Fruit fly (Drosophila melanogaster): ENCODE measurements around the gene Spn.
A peak's percentile ranks its signal among the peaks of the same experiment; 100 is the strongest.

Gene Spn

DNA sequence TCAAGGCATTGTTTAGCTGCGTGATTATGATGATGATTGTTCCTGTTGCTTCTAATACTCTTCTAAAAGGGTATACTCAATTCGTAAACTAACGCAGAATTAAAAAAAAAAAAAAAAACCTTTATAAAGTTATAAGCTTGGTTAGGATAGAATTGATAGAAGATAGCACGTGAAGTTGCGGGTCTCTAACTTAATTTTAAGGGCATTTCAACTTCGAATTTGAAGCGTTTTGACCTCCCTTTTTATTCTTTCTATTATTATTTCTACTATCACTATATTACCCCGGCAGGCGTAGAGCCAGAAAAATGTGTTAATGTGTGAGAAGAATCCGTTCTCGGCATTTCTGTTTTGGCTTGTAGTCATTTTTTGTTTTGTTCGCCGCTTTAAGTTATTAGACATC is 24.6 kb upstream of the Spn start (continued):
- TF ChIP-seq ap (GFP tag; IDR thresholded peaks at IDR 0.05) (peak; percentile 23; the same call in 1 of the 2 replicates), Usf (GFP tag; optimal IDR thresholded peaks at IDR 0.05) (peak; percentile 19), Atf6 (GFP tag; IDR thresholded peaks at IDR 0.05) (peak; percentile 45), gce (GFP tag; IDR thresholded peaks at IDR 0.05) (0 out of 3 replicates have a peak, but pooled peaks have one; percentile 52), Gug (GFP tag; IDR thresholded peaks at IDR 0.05) (peak; percentile 40; the same call in 2 of the 4 replicates), CG8944 (GFP tag; optimal IDR thresholded peaks at IDR 0.05) (peak; percentile 48), sc (optimal IDR thresholded peaks at IDR 0.05) (no peak), sc (GFP tag; optimal IDR thresholded peaks at IDR 0.05) (peak; percentile 54), Ptx1 (GFP tag; IDR thresholded peaks at IDR 0.05) (peak; percentile 66), D19A (tag; optimal IDR thresholded peaks at IDR 0.05) (peak; percentile 99), hb (GFP tag; IDR thresholded peaks at IDR 0.05; ENCODE audit: partially characterized antibody) (no peak), scrt (GFP tag; optimal IDR thresholded peaks at IDR 0.05) (peak; percentile 45), CG31224 (GFP tag; IDR thresholded peaks at IDR 0.05) (0 out of 2 replicates have a peak, but pooled peaks have one; percentile 22), CG15601 (tag; optimal IDR thresholded peaks at IDR 0.05) (peak; percentile 80), CG10431 (GFP tag; optimal IDR thresholded peaks at IDR 0.05) (peak; percentile 56), CG5180 (GFP tag; optimal IDR thresholded peaks at IDR 0.05) (peak; percentile 4), CG31365 (tag; optimal IDR thresholded peaks at IDR 0.05) (no peak), CG17359 (tag; optimal IDR thresholded peaks at IDR 0.05) (peak; percentile 76), CG4820 (GFP tag; optimal IDR thresholded peaks at IDR 0.05) (peak; percentile 30), CG33213 (GFP tag; optimal IDR thresholded peaks at IDR 0.05) (peak; percentile 26), Lpt (GFP tag; optimal IDR thresholded peaks at IDR 0.05) (no peak), bowl (GFP tag; IDR thresholded peaks at IDR 0.05) (no peak), so (GFP tag; IDR thresholded peaks at IDR 0.05) (peak; percentile 58; the same call in 1 of the 3 replicates), CG32767 (GFP tag; IDR thresholded peaks at IDR 0.05) (peak; percentile 55; the same call in 1 of the 2 replicates), ken (GFP tag; IDR thresholded peaks at IDR 0.05) (peak; percentile 8; the same call in 1 of the 3 replicates), lbe (GFP tag; optimal IDR thresholded peaks at IDR 0.05) (no peak), Taf1 (GFP tag; IDR thresholded peaks at IDR 0.05) (no peak), CG11456 (GFP tag; IDR thresholded peaks at IDR 0.05) (peak; percentile 54; the same call in 1 of the 3 replicates), dimm (GFP tag; IDR thresholded peaks at IDR 0.05) (peak; percentile 30; the same call in 1 of the 2 replicates), CG10565 (GFP tag; optimal IDR thresholded peaks at IDR 0.05) (no peak), Lim3 (GFP tag; IDR thresholded peaks at IDR 0.05) (no peak), CG12299 (tag; optimal IDR thresholded peaks at IDR 0.05) (no peak), hkb (optimal IDR thresholded peaks at IDR 0.05) (no peak), hkb (GFP tag; IDR thresholded peaks at IDR 0.05) (peak; percentile 65), CG12155 (GFP tag; optimal IDR thresholded peaks at IDR 0.05) (peak; percentile 61), ind (GFP tag; optimal IDR thresholded peaks at IDR 0.05) (peak; percentile 55), luna (GFP tag; optimal IDR thresholded peaks at IDR 0.05) (no peak), CG10979 (tag; optimal IDR thresholded peaks at IDR 0.05) (peak; percentile 79), NC2α (GFP tag; optimal IDR thresholded peaks at IDR 0.05) (peak; percentile 0), CG18476 (GFP tag; optimal IDR thresholded peaks at IDR 0.05) (peak; percentile 48), Med (GFP tag) (peak; percentile 92), zen2 (GFP tag; IDR thresholded peaks at IDR 0.05; ENCODE audit: partially characterized antibody) (no peak), CG11398 (GFP tag; optimal IDR thresholded peaks at IDR 0.05) (peak; percentile 44), Mad (GFP tag; optimal IDR thresholded peaks at IDR 0.05) (peak; percentile 47), CG2199 (GFP tag; IDR thresholded peaks at IDR 0.05) (0 out of 3 replicates have a peak, but pooled peaks have one; percentile 50), sug (tag; optimal IDR thresholded peaks at IDR 0.05) (peak; percentile 22), gsb (GFP tag; IDR thresholded peaks at IDR 0.05) (peak; percentile 20; the same call in 1 of the 2 replicates), tgo (GFP tag; IDR thresholded peaks at IDR 0.05) (peak; percentile 53), CG8089 (GFP tag; optimal IDR thresholded peaks at IDR 0.05) (peak; percentile 29), run (tag; optimal IDR thresholded peaks at IDR 0.05) (no peak), lab (GFP tag; optimal IDR thresholded peaks at IDR 0.05) (peak; percentile 76), CG1832 (GFP tag; optimal IDR thresholded peaks at IDR 0.05) (no peak)
